Fruit fly (Drosophila melanogaster) S2 (cell line): ENCODE results near the gene TwdlH.

Experiments used
- CG8478 ChIP-seq: fragments of >200 bp; optimal IDR thresholded peaks from 2 replicates; lab custom pipeline; 2018
- CTCF ChIP-seq, 2 experiments: fragments of >200 bp; optimal IDR thresholded peaks; 2 replicates each; lab custom pipeline; 2018

The TwdlH gene

DNA sequence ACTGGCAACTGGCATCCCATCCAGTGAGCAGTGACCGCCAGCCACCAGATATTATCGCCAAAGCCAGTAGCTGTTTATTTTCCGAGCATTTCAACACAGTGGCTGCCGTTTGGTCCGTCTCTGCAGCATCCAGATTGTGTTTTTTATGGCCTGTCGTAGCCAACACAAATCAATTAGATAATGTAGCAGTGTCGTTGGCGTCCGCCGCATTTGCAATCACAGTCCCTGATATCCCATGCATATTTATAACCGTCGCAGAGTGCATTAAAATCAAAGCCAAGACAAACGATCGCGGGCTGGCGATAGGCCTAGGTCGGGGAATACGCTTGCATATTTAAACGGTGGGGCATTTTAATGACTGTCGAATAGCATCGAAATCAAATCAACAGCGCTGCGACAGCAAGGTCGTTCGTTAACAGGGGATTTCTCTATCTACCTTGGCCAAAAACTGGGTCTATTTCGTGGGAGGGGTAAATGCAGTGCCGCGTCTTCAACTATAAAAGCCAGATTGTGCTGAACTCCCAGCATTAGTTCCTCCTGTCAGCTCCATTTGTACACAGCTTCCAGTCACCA lies 6.1 kb downstream of the TwdlH start, which contains the start of gene TwdlD:
Gene TwdlD (plus strand): TSS at position 523 of the 573 bp plus-strand sequence.
- TF ChIP-seq CG8478 (lab: Kevin White, UChicago) (no peak), CTCF (optimal IDR thresholded peaks at IDR 0.05; lab: Kevin White, UChicago) (no peak)

DNA sequence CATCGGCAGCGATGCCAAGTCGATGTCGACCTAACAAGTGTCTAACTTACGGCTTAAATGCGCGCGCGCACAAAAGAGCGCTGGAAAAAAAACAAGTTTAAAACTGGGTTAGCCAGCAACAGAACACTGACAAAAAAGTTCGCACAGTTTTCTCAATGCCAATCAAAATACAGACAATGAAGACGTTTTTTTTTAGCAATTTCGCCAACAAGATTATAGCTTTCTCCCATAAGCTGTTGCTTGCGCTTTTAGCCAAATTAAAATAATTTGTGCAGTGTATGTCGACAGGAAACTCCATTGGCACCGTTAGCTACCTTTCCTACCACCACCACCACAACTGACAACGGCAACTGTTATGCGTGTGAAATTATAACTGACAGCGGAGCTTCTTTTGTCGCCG lies 21.1 kb downstream of the TwdlH start:
- TF ChIP-seq CTCF (optimal IDR thresholded peaks at IDR 0.05; lab: Kevin White, UChicago): no peak
- no peak for TF ChIP-seq CG8478 (lab: Kevin White, UChicago)

DNA sequence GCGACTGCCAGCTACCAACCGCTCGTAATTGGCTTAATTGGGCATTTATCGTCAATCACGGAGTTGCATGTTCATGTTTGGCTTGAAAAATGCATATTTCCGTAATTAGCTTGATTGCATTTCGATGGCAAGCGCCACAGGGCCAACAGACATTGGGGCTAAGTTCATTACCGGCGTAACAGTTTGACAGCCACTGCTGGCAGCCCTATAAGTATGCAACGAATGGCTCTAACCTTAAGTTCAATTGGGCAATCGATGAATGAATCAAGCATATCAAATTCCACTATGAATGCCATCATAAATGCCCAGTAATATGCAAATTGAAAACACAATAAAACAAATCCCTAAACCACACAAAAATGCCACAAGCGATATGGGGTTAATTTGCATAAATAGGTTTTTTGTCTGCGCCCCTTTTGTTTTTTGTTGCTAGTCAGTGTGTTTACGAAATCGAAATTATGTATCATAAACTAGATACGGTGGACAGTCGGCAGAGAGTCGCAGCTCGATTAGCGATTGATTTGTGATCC lies 21.9 kb downstream of the TwdlH start:
- TF ChIP-seq CTCF (optimal IDR thresholded peaks at IDR 0.05; lab: Kevin White, UChicago) (no peak), CG8478 (lab: Kevin White, UChicago) (no peak)

DNA sequence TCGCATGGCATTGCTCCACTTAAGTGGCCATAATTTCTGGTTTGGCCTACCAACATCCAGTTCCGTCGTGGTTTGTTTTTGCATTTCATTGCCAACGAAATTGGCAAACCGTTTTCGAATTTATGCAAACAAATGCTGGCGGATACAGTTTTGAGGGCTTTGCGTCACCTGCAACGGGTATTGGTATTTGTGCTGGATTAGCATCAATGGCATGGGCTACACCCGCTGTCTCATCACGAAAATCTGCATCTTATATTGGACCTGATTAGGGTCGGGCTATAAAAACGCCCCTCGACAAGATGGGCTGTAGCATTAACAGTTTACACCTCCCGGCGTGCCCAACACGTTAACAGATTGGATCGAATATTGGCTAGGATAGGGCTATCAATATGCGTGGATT lies 22.6 kb downstream of the TwdlH start, which contains the start of gene Tb:
Gene Tb (plus strand): TSS at position 301 of the 400 bp plus-strand sequence.
- TF ChIP-seq CTCF (optimal IDR thresholded peaks at IDR 0.05; lab: Kevin White, UChicago) (no peak), CG8478 (lab: Kevin White, UChicago) (no peak)

DNA sequence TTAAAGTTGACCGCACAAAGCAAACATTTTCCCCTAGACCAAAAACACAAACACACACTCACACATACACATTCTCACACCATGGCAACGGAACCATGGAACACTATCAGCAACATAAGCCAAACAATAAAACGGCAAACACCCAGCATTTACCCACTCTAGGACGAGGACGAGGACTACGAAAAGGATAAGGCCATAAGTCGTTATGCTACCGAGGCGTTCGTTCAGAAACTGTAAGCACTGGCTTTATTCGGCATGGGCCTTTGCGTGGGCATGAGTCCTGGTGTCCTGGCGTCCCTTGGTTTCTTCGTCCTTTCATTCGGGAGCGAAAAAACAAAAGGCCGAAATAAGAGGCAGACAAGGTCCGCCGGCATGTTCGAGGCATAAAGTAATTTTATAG lies 36.7 kb downstream of the TwdlH start:
- no peak for TF ChIP-seq CTCF (optimal IDR thresholded peaks at IDR 0.05; lab: Kevin White, UChicago)
- no peak for TF ChIP-seq CG8478 (lab: Kevin White, UChicago)

DNA sequence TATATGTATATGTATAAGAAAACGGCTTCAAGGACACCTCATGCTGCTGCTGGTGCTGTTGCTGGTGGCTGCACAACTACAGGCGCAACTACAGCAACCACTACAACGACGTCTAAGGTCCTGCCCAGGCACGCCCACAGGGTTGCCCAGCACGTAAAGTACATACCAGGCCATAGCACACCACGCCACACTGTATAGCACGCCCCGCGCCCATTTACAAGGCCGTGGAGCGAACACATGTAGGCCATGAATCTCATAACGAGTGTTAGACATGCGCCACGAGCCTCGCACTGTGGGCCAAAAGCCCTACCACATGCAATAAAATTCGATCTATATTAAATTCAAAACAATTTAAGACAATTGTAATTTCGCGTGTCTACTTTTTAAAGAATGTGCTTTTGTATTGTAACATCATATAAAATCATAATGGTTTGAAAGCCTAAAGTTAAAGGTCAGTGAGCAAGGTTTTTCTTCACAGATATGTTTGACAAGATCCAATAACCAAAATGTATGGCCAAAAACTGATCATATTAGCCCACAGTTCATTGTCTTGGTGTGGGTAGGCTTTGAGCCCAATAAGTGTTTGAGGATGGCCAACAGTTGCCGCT lies 38.1 kb downstream of the TwdlH start:
- TF ChIP-seq CTCF (optimal IDR thresholded peaks at IDR 0.05; lab: Kevin White, UChicago) (no peak), CG8478 (lab: Kevin White, UChicago) (no peak)

DNA sequence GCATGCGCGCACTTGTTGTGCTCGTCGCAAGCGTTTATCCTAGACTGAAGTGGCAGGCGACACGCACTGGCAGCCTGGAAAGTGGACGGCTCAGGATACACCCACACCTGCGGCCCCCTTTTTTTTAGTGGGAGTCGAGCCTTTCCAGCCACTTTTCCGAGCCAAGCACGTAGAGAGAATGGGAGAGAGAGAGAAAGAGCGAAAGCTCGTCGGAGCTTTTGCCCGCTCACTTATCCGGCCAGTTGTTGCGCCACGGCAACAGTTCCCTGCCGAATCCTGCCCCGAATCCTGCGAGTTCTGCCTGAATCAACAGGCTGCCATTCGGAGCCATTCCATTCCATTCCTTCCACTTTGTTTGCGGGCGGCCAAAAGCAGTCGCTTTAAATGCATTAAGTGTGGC lies 48.4 kb downstream of the TwdlH start, which contains the start of gene beat-VII:
Gene beat-VII (minus strand): TSS at position 20 of the 400 bp plus-strand sequence.
- TF ChIP-seq CTCF (optimal IDR thresholded peaks at IDR 0.05; lab: Kevin White, UChicago) (no peak), CG8478 (lab: Kevin White, UChicago) (no peak)
